Worm (Caenorhabditis elegans) whole organism, mixed stage, embryonic: ENCODE measurements around the gene npr-30.

Source experiments
- elt-3 ChIP-seq: fragments of 150-350 bp; optimal IDR thresholded peaks from 2 replicates; lab custom pipeline; 2014; ENCODE audit warnings: missing biosample characterization, missing genetic modification characterization
- lsy-2 ChIP-seq: fragments of 150-350 bp; optimal IDR thresholded peaks from 2 replicates; lab custom pipeline; 2014; ENCODE audit warnings: missing biosample characterization, missing genetic modification characterization
- sem-2 ChIP-seq: fragments of 200-800 bp; sonication (Bioruptor generic); optimal IDR thresholded peaks from 2 replicates; lab custom pipeline; 2018; ENCODE audit warnings: mild to moderate bottlenecking, missing genetic modification characterization, missing compliant biosample characterization
- snpc-4 ChIP-seq: fragments of 150-350 bp; optimal IDR thresholded peaks from 2 replicates; lab custom pipeline; 2014; ENCODE audit warnings: missing biosample characterization, missing genetic modification characterization
- ztf-11 ChIP-seq: fragments of 150-350 bp; optimal IDR thresholded peaks from 2 replicates; lab custom pipeline; 2014; ENCODE audit warnings: missing biosample characterization, missing genetic modification characterization

DNA sequence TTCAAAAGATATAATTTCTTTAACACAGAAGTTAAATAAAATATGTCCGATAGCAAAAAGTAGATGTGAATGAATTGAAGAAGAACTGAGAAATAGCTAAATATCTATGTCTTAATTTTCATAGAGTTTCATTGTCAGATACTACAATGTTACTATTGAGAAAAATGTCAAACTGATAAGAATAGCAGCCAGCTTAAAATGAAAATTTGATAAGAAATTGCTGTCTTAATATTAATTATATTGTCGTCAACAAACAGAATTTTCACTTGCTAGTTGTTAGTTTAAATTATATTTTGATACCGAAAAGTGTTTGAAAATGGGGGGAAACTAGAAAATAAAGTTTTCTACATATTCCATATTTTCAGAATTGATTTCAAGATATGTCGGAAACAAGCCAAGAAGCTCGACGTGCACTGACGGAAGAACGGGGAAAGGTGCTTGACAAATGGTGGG, at the start of gene npr-30, which contains the start of the genes fbxa-6 and cTel54X.2:
- TF ChIP-seq snpc-4 = no peak
- TF ChIP-seq lsy-2 (tag; lab: Kevin White, UChicago) = no peak
- no peak for TF ChIP-seq elt-3 (tag; lab: Kevin White, UChicago)
- no peak for TF ChIP-seq sem-2 (GFP tag; lab: Kevin White, UChicago)
- TF ChIP-seq ztf-11 = no peak
